Fruit fly (Drosophila melanogaster) whole organism: ENCODE data around the gene Ptpmeg2.

Experiments
- Dll ChIP-seq: fragments of >200 bp; optimal IDR thresholded peaks from 2 replicates; lab custom pipeline; 2017
- pan ChIP-seq: fragments of >200 bp; optimal IDR thresholded peaks from 2 replicates; lab custom pipeline; 2017
- psq ChIP-seq: fragments of >200 bp; optimal IDR thresholded peaks from 2 replicates; lab custom pipeline; 2017

DNA sequence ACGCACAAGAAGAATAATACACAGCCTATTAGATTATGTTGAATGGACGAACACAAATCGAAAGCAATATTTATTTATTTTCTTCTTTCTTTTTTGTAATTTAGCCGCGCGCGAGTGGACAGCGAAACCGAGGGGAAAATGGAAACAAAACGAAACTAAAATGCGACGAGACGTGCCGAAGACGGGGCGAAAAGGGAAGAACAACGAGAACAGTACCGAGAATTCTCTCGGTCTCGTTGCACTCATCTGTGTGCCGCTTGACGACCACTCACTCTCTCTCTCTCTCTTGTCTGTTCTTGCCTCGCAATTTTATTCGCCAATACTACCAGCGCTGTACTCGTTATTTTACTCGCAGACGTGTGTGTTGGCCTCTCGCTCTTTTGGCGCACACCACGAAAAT is 25.2 kb upstream of the Ptpmeg2 start:
- TF ChIP-seq psq (lab: Kevin White, UChicago) (no peak), pan (no peak), Dll (lab: Kevin White, UChicago) (peak; percentile 74)
